Worm (Caenorhabditis elegans) whole organism, mixed stage, embryonic: ENCODE measurements around the gene ZK353.9.

ENCODE experiments used
- bed-3 ChIP-seq: fragments of 200-800 bp; sonication (Bioruptor generic); optimal IDR thresholded peaks from 3 replicates; lab custom pipeline; 2018; ENCODE audit warnings: mild to moderate bottlenecking, missing genetic modification characterization, moderate library complexity, missing compliant biosample characterization
- ceh-83 ChIP-seq: fragments of 200-800 bp; sonication (Bioruptor generic); optimal IDR thresholded peaks from 2 replicates; lab custom pipeline; 2018; ENCODE audit warnings: mild to moderate bottlenecking, missing genetic modification characterization, missing compliant biosample characterization
- ces-1 ChIP-seq: fragments of 150-350 bp; optimal IDR thresholded peaks from 2 replicates; lab custom pipeline; 2014; ENCODE audit warnings: missing biosample characterization, missing genetic modification reagents, missing genetic modification characterization
- cnd-1 ChIP-seq: fragments of 200-800 bp; sonication (Bioruptor generic); optimal IDR thresholded peaks from 2 replicates; lab custom pipeline; 2018; ENCODE audit warnings: mild to moderate bottlenecking, missing genetic modification characterization, missing compliant biosample characterization
- elt-3 ChIP-seq: fragments of 150-350 bp; optimal IDR thresholded peaks from 2 replicates; lab custom pipeline; 2014; ENCODE audit warnings: missing biosample characterization, missing genetic modification characterization
- lin-13 ChIP-seq: fragments of 150-350 bp; optimal IDR thresholded peaks from 2 replicates; lab custom pipeline; 2014; ENCODE audit warnings: missing biosample characterization, missing genetic modification characterization
- lin-32 ChIP-seq: fragments of 200-800 bp; sonication (Bioruptor generic); optimal IDR thresholded peaks from 2 replicates; lab custom pipeline; 2018; ENCODE audit warnings: mild to moderate bottlenecking, missing genetic modification characterization, missing compliant biosample characterization
- lsy-2 ChIP-seq: fragments of 150-350 bp; optimal IDR thresholded peaks from 2 replicates; lab custom pipeline; 2014; ENCODE audit warnings: missing biosample characterization, missing genetic modification characterization
- zip-8 ChIP-seq: fragments of 150-350 bp; optimal IDR thresholded peaks from 2 replicates; lab custom pipeline; 2014; ENCODE audit warnings: missing biosample characterization, missing genetic modification characterization

ce11 chrIII:8457605-8458004 is 48.3 kb downstream of the ZK353.9 start:
- TF ChIP-seq bed-3 (no peak), lin-13 (tag; lab: Kevin White, UChicago) (no peak), ces-1 (no peak), ceh-83 (GFP tag; lab: Kevin White, UChicago) (no peak), elt-3 (tag; lab: Kevin White, UChicago) (no peak), zip-8 (tag; lab: Kevin White, UChicago) (no peak), cnd-1 (tag; lab: Kevin White, UChicago) (no peak), lsy-2 (tag; lab: Kevin White, UChicago) (no peak), lin-32 (GFP tag; lab: Kevin White, UChicago) (no peak)
